Fruit fly (Drosophila melanogaster): ENCODE measurements around the gene HDAC1.

- peak; percentile 83 for TF ChIP-seq psq (GFP tag; optimal IDR thresholded peaks at IDR 0.05)
- TF ChIP-seq rgr (GFP tag; optimal IDR thresholded peaks at IDR 0.05), result peak; percentile 89
- TF ChIP-seq jim (GFP tag; optimal IDR thresholded peaks at IDR 0.05), result no peak
- TF ChIP-seq Abd-B (GFP tag; optimal IDR thresholded peaks at IDR 0.05), result no peak
- TF ChIP-seq OdsH (GFP tag; optimal IDR thresholded peaks at IDR 0.05), result peak; percentile 90
- TF ChIP-seq usp (GFP tag; optimal IDR thresholded peaks at IDR 0.05), result no peak
- peak; percentile 74 for TF ChIP-seq dmrt93B (GFP tag; optimal IDR thresholded peaks at IDR 0.05)
- TF ChIP-seq dl (GFP tag; optimal IDR thresholded peaks at IDR 0.05; ENCODE audit: insufficient read depth in 1 of 2, partially characterized antibody in 2 of 2), result no peak
- TF ChIP-seq HLH106 (tag; optimal IDR thresholded peaks at IDR 0.05), result peak; percentile 82
- TF ChIP-seq brk (GFP tag; optimal IDR thresholded peaks at IDR 0.05), result peak; percentile 69
Observed at dm6 chr3L:4613083-4613482, 13.5 kb upstream of the HDAC1 start.

All from whole organism, wandering third instar larva.